Worm (Caenorhabditis elegans): ENCODE data around the gene chil-8.

DNA sequence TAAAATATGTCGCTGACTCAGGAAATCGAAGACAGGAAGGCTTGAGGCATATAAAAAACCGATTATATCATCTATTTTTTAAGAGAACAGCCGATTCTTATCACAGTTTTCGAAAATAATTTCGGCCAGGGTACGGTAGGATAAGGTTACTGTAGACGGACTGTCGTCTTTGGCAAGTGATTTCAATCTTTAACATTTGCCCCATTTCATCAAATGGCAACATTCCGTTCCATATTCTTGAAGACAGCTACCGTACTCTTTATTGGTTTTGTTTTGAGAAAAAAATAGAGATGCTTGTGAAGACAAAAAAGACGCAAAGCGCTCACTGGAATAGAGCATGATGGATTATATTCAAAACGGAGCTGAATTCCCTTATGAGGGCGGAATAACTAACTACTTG lies 25.9 kb upstream of the chil-8 start:
- TF ChIP-seq lin-13 (tag; optimal IDR thresholded peaks at IDR 0.05) = no peak
- TF ChIP-seq sptf-1 (tag; optimal IDR thresholded peaks at IDR 0.05) = no peak
- TF ChIP-seq nhr-12 (tag; optimal IDR thresholded peaks at IDR 0.05) = no peak
- TF ChIP-seq nhr-28 (tag; optimal IDR thresholded peaks at IDR 0.05) = no peak

Measured in whole organism, mixed stage, embryonic.